Fruit fly (Drosophila melanogaster) whole organism, wandering third instar larva: ENCODE data around the gene CG11584.

Experiments
- CG9705 ChIP-seq: fragments of 200-800 bp; sonication (Bioruptor generic); optimal IDR thresholded peaks from 2 replicates; lab custom pipeline; 2018; ENCODE audit warnings: missing biosample characterization, mild to moderate bottlenecking, missing genetic modification characterization
- HLH106 ChIP-seq: fragments of 200-800 bp; optimal IDR thresholded peaks from 3 replicates; lab custom pipeline; 2019; ENCODE audit warnings: missing biosample characterization, mild to moderate bottlenecking, missing genetic modification characterization, moderate library complexity
- Jra ChIP-seq: sonication (Bioruptor generic); optimal IDR thresholded peaks from 2 replicates; lab custom pipeline; 2016; ENCODE audit warnings: missing biosample characterization, missing genetic modification characterization
- Myc ChIP-seq: fragments of >200 bp; optimal IDR thresholded peaks from 2 replicates; lab custom pipeline; 2017
- OdsH ChIP-seq: fragments of 200-800 bp; sonication (Bioruptor generic); optimal IDR thresholded peaks from 2 replicates; lab custom pipeline; 2016; ENCODE audit warnings: missing biosample characterization, mild to moderate bottlenecking, missing genetic modification characterization
- brk ChIP-seq: fragments of 200-800 bp; sonication (Bioruptor generic); optimal IDR thresholded peaks from 2 replicates; lab custom pipeline; 2016; ENCODE audit warnings: missing biosample characterization, mild to moderate bottlenecking, missing genetic modification characterization
- dsf ChIP-seq: sonication (Bioruptor generic); optimal IDR thresholded peaks from 2 replicates; lab custom pipeline; 2016; ENCODE audit warnings: missing biosample characterization, missing genetic modification characterization, borderline replicate concordance
- ey ChIP-seq: fragments of 200-800 bp; sonication (Bioruptor generic); optimal IDR thresholded peaks from 2 replicates; lab custom pipeline; 2016; ENCODE audit warnings: missing biosample characterization, missing genetic modification characterization
- fru ChIP-seq: fragments of 200-800 bp; sonication (Bioruptor generic); optimal IDR thresholded peaks from 3 replicates; lab custom pipeline; 2016; ENCODE audit warnings: missing biosample characterization, mild to moderate bottlenecking, missing genetic modification characterization
- lola ChIP-seq: fragments of >200 bp; optimal IDR thresholded peaks from 2 replicates; lab custom pipeline; 2017; ENCODE audit warnings: missing biosample characterization, missing genetic modification characterization
- sv ChIP-seq: fragments of 200-800 bp; sonication (Bioruptor generic); optimal IDR thresholded peaks from 3 replicates; lab custom pipeline; 2016; ENCODE audit warnings: missing biosample characterization, missing genetic modification characterization
- usp ChIP-seq: fragments of >200 bp; optimal IDR thresholded peaks from 2 replicates; lab custom pipeline; 2017; ENCODE audit warnings: missing biosample characterization, missing genetic modification characterization
- woc ChIP-seq: sonication (Bioruptor generic); optimal IDR thresholded peaks from 2 replicates; lab custom pipeline; 2016; ENCODE audit warnings: missing biosample characterization, mild to moderate bottlenecking, missing genetic modification characterization

DNA sequence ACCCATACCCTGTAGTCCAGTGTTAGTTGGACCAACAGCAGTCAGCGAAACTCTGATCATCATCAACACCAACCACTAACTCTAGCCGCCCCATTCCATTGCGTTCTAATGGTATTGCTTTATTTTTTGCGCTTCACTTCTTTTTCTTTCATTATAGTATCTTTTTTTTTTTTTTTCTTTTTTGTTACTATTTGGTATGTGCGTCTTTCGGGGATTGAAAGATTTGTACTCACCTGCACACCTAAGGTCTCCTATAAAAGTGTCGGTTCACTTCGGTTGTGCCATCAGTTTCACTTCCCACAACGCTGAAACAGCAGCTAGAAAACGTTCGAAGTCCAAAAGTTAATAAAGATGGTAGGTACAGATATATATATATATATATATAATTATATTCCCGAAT lies 8.4 kb downstream of the CG11584 start, which contains the start of gene CG11585:
- TF ChIP-seq sv (GFP tag; lab: Kevin White, UChicago) = no peak
- TF ChIP-seq lola (GFP tag; lab: Kevin White, UChicago) = no peak
- no peak for TF ChIP-seq CG9705 (GFP tag; lab: Kevin White, UChicago)
- TF ChIP-seq HLH106 (tag; lab: Kevin White, UChicago) = no peak
- no peak for TF ChIP-seq ey (GFP tag; lab: Kevin White, UChicago)
- no peak for TF ChIP-seq usp (GFP tag; lab: Kevin White, UChicago)
- no peak for TF ChIP-seq Jra (GFP tag; lab: Kevin White, UChicago)
- no peak for TF ChIP-seq brk (GFP tag; lab: Kevin White, UChicago)
- TF ChIP-seq OdsH (GFP tag; lab: Kevin White, UChicago) = no peak
- no peak for TF ChIP-seq woc (GFP tag; lab: Kevin White, UChicago)
- no peak for TF ChIP-seq dsf (GFP tag; lab: Kevin White, UChicago)
- TF ChIP-seq fru = no peak
- TF ChIP-seq Myc (lab: Kevin White, UChicago) = no peak
